Fruit fly (Drosophila melanogaster) whole organism, wandering third instar larva: Measurements from ENCODE around the gene Tmtc1.

Experiments
- CrebA ChIP-seq: fragments of 200-800 bp; sonication (Bioruptor generic); optimal IDR thresholded peaks from 2 replicates; lab custom pipeline; 2016; ENCODE audit warnings: missing biosample characterization, mild to moderate bottlenecking, missing genetic modification characterization, borderline replicate concordance
- Hr78 ChIP-seq: fragments of >200 bp; optimal IDR thresholded peaks from 2 replicates; lab custom pipeline; 2017; ENCODE audit warnings: missing biosample characterization, missing genetic modification characterization
- Jra ChIP-seq: sonication (Bioruptor generic); optimal IDR thresholded peaks from 2 replicates; lab custom pipeline; 2016; ENCODE audit warnings: missing biosample characterization, missing genetic modification characterization
- Rel ChIP-seq, 2 experiments: fragments of 200-800 bp; sonication (Bioruptor generic) in 1 of 2; optimal IDR thresholded peaks; 2 replicates in 1 of 2; 3 replicates in 1 of 2; lab custom pipeline; 2016 to 2019; ENCODE audit warnings: mild to moderate bottlenecking in 2 of 2, missing biosample characterization in 2 of 2, missing genetic modification characterization in 2 of 2, moderate library complexity in 1 of 2
- Sp1 ChIP-seq: fragments of 200-800 bp; sonication (Bioruptor generic); optimal IDR thresholded peaks from 3 replicates; lab custom pipeline; 2019; ENCODE audit warnings: missing biosample characterization, mild to moderate bottlenecking, missing genetic modification characterization, moderate library complexity
- Vsx2 ChIP-seq: fragments of 200-300, 225-300 bp; sonication (Bioruptor generic); optimal IDR thresholded peaks from 2 replicates; lab custom pipeline; 2018; ENCODE audit warnings: missing biosample characterization, missing genetic modification characterization; ENCODE audit not compliant: partially characterized antibody
- dsf ChIP-seq: sonication (Bioruptor generic); optimal IDR thresholded peaks from 2 replicates; lab custom pipeline; 2016; ENCODE audit warnings: missing biosample characterization, missing genetic modification characterization, borderline replicate concordance
- ey ChIP-seq: fragments of 200-800 bp; sonication (Bioruptor generic); optimal IDR thresholded peaks from 2 replicates; lab custom pipeline; 2016; ENCODE audit warnings: missing biosample characterization, missing genetic modification characterization
- jim ChIP-seq: fragments of 175-275, 200-325 bp; sonication (Bioruptor generic); optimal IDR thresholded peaks from 2 replicates; lab custom pipeline; 2016; ENCODE audit warnings: missing biosample characterization, mild to moderate bottlenecking, missing genetic modification characterization
- psq ChIP-seq: fragments of 200-800 bp; sonication (Bioruptor generic); optimal IDR thresholded peaks from 3 replicates; lab custom pipeline; 2017; ENCODE audit warnings: missing biosample characterization, mild to moderate bottlenecking, missing genetic modification characterization, moderate library complexity
- rgr ChIP-seq: fragments of 200-800 bp; sonication (Bioruptor generic); optimal IDR thresholded peaks from 3 replicates; lab custom pipeline; 2016; ENCODE audit warnings: missing biosample characterization, mild to moderate bottlenecking, missing genetic modification characterization

DNA sequence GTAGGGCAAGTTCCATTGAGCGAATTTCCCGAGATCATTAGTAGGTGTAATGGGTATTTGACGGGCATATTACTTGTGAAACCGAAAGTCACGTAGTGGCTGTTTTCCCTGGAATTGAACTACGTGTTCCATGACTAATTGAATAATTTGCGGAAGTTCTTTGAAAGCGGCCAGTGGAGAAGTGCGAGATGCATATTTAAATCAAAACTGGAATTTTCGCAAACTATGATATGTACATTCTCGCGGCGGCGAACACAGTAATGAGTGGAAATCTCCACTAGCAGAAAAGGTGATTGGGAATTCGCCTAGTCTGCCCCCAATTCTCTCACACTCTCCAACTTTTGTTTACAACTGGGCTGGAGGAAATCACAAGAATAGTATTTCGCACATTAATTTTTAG lies 57.4 kb downstream of the Tmtc1 start:
- TF ChIP-seq ey (no peak), Rel (GFP tag; optimal IDR thresholded peaks at IDR 0.05; lab: Kevin White, UChicago) (no peak), Rel (tag; optimal IDR thresholded peaks at IDR 0.05; lab: Kevin White, UChicago) (no peak), CrebA (no peak), Hr78 (GFP tag; lab: Kevin White, UChicago) (no peak), rgr (GFP tag; lab: Kevin White, UChicago) (no peak), dsf (GFP tag; lab: Kevin White, UChicago) (no peak), Sp1 (no peak), Jra (GFP tag; lab: Kevin White, UChicago) (no peak), Vsx2 (no peak), jim (no peak), psq (GFP tag; lab: Kevin White, UChicago) (no peak)
